Worm (Caenorhabditis elegans): Measurements from ENCODE around the gene glb-27.

The glb-27 gene

DNA sequence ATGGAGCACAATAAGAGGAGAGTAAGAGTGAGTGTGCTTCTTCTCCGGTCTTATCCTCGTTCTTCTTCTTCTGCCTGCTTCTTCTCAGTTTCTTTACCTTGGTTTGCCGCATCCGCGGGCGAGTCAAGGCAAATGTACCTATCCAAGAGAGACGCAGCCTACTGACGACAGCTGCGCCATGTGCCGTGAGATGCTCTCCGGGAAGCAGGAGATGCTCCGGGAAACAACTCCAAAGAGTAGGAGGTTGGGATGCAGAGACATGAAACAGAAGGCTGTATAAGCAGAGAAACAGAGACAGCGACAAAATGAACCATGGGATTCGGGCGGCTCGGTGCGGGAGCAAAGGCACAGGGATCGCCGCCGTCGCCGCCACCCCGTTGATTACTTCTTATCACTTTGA lies 57.0 kb downstream of the glb-27 start (continued):
- no peak for TF ChIP-seq unc-3 (GFP tag; conservative IDR thresholded peaks at IDR 0.05)
- no peak for TF ChIP-seq unc-3 (tag; optimal IDR thresholded peaks at IDR 0.05)
- peak; percentile 54 for TF ChIP-seq ceh-34 (tag; optimal IDR thresholded peaks at IDR 0.05)
- no peak for TF ChIP-seq lin-11 (tag; optimal IDR thresholded peaks at IDR 0.05)
- TF ChIP-seq mec-3 (tag; optimal IDR thresholded peaks at IDR 0.05; ENCODE audit: borderline replicate concordance): no peak
- TF ChIP-seq ztf-16 (tag; optimal IDR thresholded peaks at IDR 0.05): no peak
- TF ChIP-seq hlh-30 (tag; optimal IDR thresholded peaks at IDR 0.05; ENCODE audit: insufficient read depth): no peak
- TF ChIP-seq unc-42 (tag; optimal IDR thresholded peaks at IDR 0.05): no peak
- no peak for TF ChIP-seq dmd-4 (tag; optimal IDR thresholded peaks at IDR 0.05; ENCODE audit: borderline replicate concordance)
- TF ChIP-seq che-1 (tag; optimal IDR thresholded peaks at IDR 0.05): no peak
- no peak for TF ChIP-seq ceh-22 (tag; optimal IDR thresholded peaks at IDR 0.05)
- TF ChIP-seq odd-2 (tag; optimal IDR thresholded peaks at IDR 0.05): no peak
- no peak for TF ChIP-seq eyg-1 (tag; optimal IDR thresholded peaks at IDR 0.05)
- no peak for TF ChIP-seq pha-2 (tag; optimal IDR thresholded peaks at IDR 0.05)
- TF ChIP-seq pqm-1 (tag; optimal IDR thresholded peaks at IDR 0.05): no peak
- no peak for TF ChIP-seq fkh-6 (tag; optimal IDR thresholded peaks at IDR 0.05)
- peak; percentile 21 for TF ChIP-seq syd-9 (tag; optimal IDR thresholded peaks at IDR 0.05)
- TF ChIP-seq elt-2 (tag; optimal IDR thresholded peaks at IDR 0.05): no peak
- TF ChIP-seq rnt-1 (tag; optimal IDR thresholded peaks at IDR 0.05): peak; percentile 63
- no peak for TF ChIP-seq nhr-11 (tag; optimal IDR thresholded peaks at IDR 0.05)
- TF ChIP-seq ceh-14 (tag; optimal IDR thresholded peaks at IDR 0.05): no peak
- peak; percentile 34 for TF ChIP-seq unc-55 (GFP tag; optimal IDR thresholded peaks at IDR 0.05)
- TF ChIP-seq ceh-6 (GFP tag; optimal IDR thresholded peaks at IDR 0.05): no peak
- TF ChIP-seq nhr-232 (tag; optimal IDR thresholded peaks at IDR 0.05): no peak
- no peak for TF ChIP-seq elt-4 (tag; optimal IDR thresholded peaks at IDR 0.05)
- TF ChIP-seq ama-1 (optimal IDR thresholded peaks at IDR 0.05): no peak
- TF ChIP-seq ceh-2 (tag; optimal IDR thresholded peaks at IDR 0.05): peak; percentile 2
- no peak for TF ChIP-seq Y22D7AL.16 (tag; optimal IDR thresholded peaks at IDR 0.05)
- TF ChIP-seq ahr-1 (tag; optimal IDR thresholded peaks at IDR 0.05): no peak

DNA sequence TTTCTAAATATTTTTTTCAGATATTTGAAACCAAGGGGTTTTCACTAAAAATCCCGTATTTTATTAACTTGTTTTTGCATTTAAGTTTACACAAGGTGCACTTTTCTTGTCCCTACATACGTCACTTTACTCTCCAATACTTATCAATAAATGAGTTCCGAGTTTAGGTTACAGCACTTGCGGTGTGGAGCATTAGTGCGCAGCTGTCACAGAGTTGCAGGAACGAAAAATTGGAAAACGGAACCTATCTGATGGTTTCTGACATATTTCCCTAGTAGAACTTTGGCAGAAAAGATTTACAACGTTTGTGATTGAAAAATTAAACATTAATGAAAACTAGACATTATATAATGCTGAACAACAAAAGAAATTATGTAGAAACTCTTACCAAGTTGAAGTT lies 57.9 kb downstream of the glb-27 start:
- TF ChIP-seq lin-11 (tag; optimal IDR thresholded peaks at IDR 0.05) (no peak), ceh-45 (GFP tag; IDR thresholded peaks at IDR 0.05) (no peak), F13H6.1 (tag; optimal IDR thresholded peaks at IDR 0.05) (no peak), eyg-1 (tag; optimal IDR thresholded peaks at IDR 0.05) (no peak), pros-1 (tag; optimal IDR thresholded peaks at IDR 0.05) (no peak), mec-3 (tag; optimal IDR thresholded peaks at IDR 0.05; ENCODE audit: borderline replicate concordance) (no peak), dmd-4 (tag; optimal IDR thresholded peaks at IDR 0.05; ENCODE audit: borderline replicate concordance) (no peak), pag-3 (tag; optimal IDR thresholded peaks at IDR 0.05; ENCODE audit: borderline replicate concordance) (no peak), rnt-1 (tag; optimal IDR thresholded peaks at IDR 0.05) (no peak), nfya-1 (tag; optimal IDR thresholded peaks at IDR 0.05) (no peak), pqm-1 (tag; optimal IDR thresholded peaks at IDR 0.05) (no peak), hlh-8 (tag; optimal IDR thresholded peaks at IDR 0.05) (no peak), tbx-2 (tag; optimal IDR thresholded peaks at IDR 0.05) (no peak), ceh-30 (tag; optimal IDR thresholded peaks at IDR 0.05) (no peak), nhr-11 (tag; optimal IDR thresholded peaks at IDR 0.05) (no peak), ceh-24 (tag; optimal IDR thresholded peaks at IDR 0.05) (no peak), sdc-2 (tag; optimal IDR thresholded peaks at IDR 0.05) (no peak), syd-9 (tag; optimal IDR thresholded peaks at IDR 0.05) (no peak), ref-2 (tag; optimal IDR thresholded peaks at IDR 0.05) (no peak), tbx-7 (tag; optimal IDR thresholded peaks at IDR 0.05) (no peak)

Data from whole organism, late embryonic.